Worm (Caenorhabditis elegans) whole organism, L4/young adult: ENCODE results near the gene Y94H6A.2.

ENCODE experiments used
- W03F9.2 ChIP-seq: fragments of 150-350 bp; optimal IDR thresholded peaks from 2 replicates; lab custom pipeline; 2014; ENCODE audit warnings: missing biosample characterization, missing genetic modification characterization
- dao-5 ChIP-seq: sonication (generic microtip); optimal IDR thresholded peaks from 2 replicates; lab custom pipeline; 2016; ENCODE audit warnings: missing genotype, missing genetic modification characterization, moderate library complexity, missing compliant biosample characterization

ce11 chrIV:2707012-2707411, 23.1 kb upstream of the Y94H6A.2 start, which contains the start of gene ubc-8:
- no peak for TF ChIP-seq dao-5
- TF ChIP-seq W03F9.2: no peak
